Fruit fly (Drosophila melanogaster) whole organism, embryonic: ENCODE measurements around the gene LSm3.

Experiments
- ATbp ChIP-seq: fragments of 200-800 bp; sonication (Bioruptor generic); optimal IDR thresholded peaks from 2 replicates; lab custom pipeline; 2017; ENCODE audit warnings: missing biosample characterization, mild to moderate bottlenecking, missing genetic modification characterization, missing genetic modification reagents
- B-H2 ChIP-seq: fragments of 200-800 bp; sonication (Bioruptor generic); optimal IDR thresholded peaks from 2 replicates; lab custom pipeline; 2018; ENCODE audit warnings: missing biosample characterization, mild to moderate bottlenecking, missing genetic modification characterization
- CG11398 ChIP-seq: fragments of 200-800 bp; sonication (Bioruptor generic); optimal IDR thresholded peaks from 2 replicates; lab custom pipeline; 2016; ENCODE audit warnings: missing biosample characterization, missing genetic modification characterization
- CG11696 ChIP-seq: fragments of 200-800 bp; sonication (Bioruptor generic); IDR thresholded peaks from 2 replicates; pipeline ENCODE4 v1.3.6; 2022; ENCODE audit warnings: missing biosample characterization, missing genetic modification characterization
- CG12219 ChIP-seq: fragments of 200-800 bp; sonication (Bioruptor generic); optimal IDR thresholded peaks from 3 replicates; lab custom pipeline; 2018; ENCODE audit warnings: missing biosample characterization, mild to moderate bottlenecking, missing genetic modification characterization
- CG12659 ChIP-seq: fragments of 200-800 bp; sonication (Bioruptor generic); optimal IDR thresholded peaks from 3 replicates; lab custom pipeline; 2017; ENCODE audit warnings: mild to moderate bottlenecking, missing biosample characterization, missing genetic modification reagents, missing genetic modification characterization
- CG12769 ChIP-seq: fragments of 200-800 bp; sonication (Bioruptor generic); optimal IDR thresholded peaks from 2 replicates; lab custom pipeline; 2019; ENCODE audit warnings: missing biosample characterization, mild to moderate bottlenecking, missing genetic modification characterization, moderate library complexity
- CG13424 ChIP-seq: fragments of 200-800 bp; sonication (Bioruptor generic); optimal IDR thresholded peaks from 2 replicates; lab custom pipeline; 2019; ENCODE audit warnings: missing biosample characterization, mild to moderate bottlenecking, missing genetic modification characterization, moderate library complexity
- CG15073 ChIP-seq: fragments of 200-800 bp; sonication (Bioruptor generic); optimal IDR thresholded peaks from 2 replicates; lab custom pipeline; 2016; ENCODE audit warnings: missing biosample characterization, missing genetic modification characterization
- CG15269 ChIP-seq: fragments of 200-800 bp; sonication (Bioruptor generic); optimal IDR thresholded peaks from 2 replicates; lab custom pipeline; 2018; ENCODE audit warnings: missing biosample characterization, mild to moderate bottlenecking, missing genetic modification characterization, moderate library complexity
- CG16863 ChIP-seq: fragments of 200-800 bp; sonication (Bioruptor generic); optimal IDR thresholded peaks from 3 replicates; lab custom pipeline; 2016; ENCODE audit warnings: missing biosample characterization, missing genetic modification characterization
- CG17328 ChIP-seq: fragments of 200-800 bp; sonication (Bioruptor generic); IDR thresholded peaks from 2 replicates; pipeline ENCODE4 v1.3.6; 2022; ENCODE audit warnings: missing biosample characterization, missing genetic modification characterization
- CG17385 ChIP-seq: fragments of 200-800 bp; sonication (Bioruptor generic); optimal IDR thresholded peaks from 3 replicates; lab custom pipeline; 2018; ENCODE audit warnings: missing biosample characterization, mild to moderate bottlenecking, missing genetic modification characterization
- CG17912 ChIP-seq: fragments of 200-800 bp; sonication (Bioruptor generic); optimal IDR thresholded peaks from 2 replicates; lab custom pipeline; 2018; ENCODE audit warnings: missing biosample characterization, mild to moderate bottlenecking, missing genetic modification characterization
- CG18262 ChIP-seq: fragments of 200-800 bp; optimal IDR thresholded peaks from 3 replicates; lab custom pipeline; 2019; ENCODE audit warnings: missing biosample characterization, mild to moderate bottlenecking, missing genetic modification characterization, moderate library complexity
- CG2678 ChIP-seq: fragments of 200-800 bp; sonication (Bioruptor generic); optimal IDR thresholded peaks from 3 replicates; lab custom pipeline; 2019; ENCODE audit warnings: missing biosample characterization, mild to moderate bottlenecking, missing genetic modification characterization, moderate library complexity
- CG2712 ChIP-seq: fragments of 200-800 bp; optimal IDR thresholded peaks from 3 replicates; lab custom pipeline; 2019; ENCODE audit warnings: missing biosample characterization, mild to moderate bottlenecking, missing genetic modification characterization, moderate library complexity
- CG34376 ChIP-seq: fragments of 200-800 bp; sonication (Bioruptor generic); optimal IDR thresholded peaks from 2 replicates; lab custom pipeline; 2018; ENCODE audit warnings: missing biosample characterization, mild to moderate bottlenecking, missing genetic modification characterization
- CG34422 ChIP-seq: fragments of 200-800 bp; sonication (Bioruptor generic); IDR thresholded peaks from 3 replicates; pipeline ENCODE4 v1.3.6; 2022; ENCODE audit warnings: missing biosample characterization, missing genetic modification characterization
- CG3726 ChIP-seq: fragments of 200-800 bp; sonication (Bioruptor generic); IDR thresholded peaks from 3 replicates; pipeline ENCODE4, ENCODE4 v1.3.6; 2022; ENCODE audit warnings: missing biosample characterization, missing genetic modification characterization
- CG7786 ChIP-seq: fragments of 200-800 bp; sonication (Bioruptor generic); optimal IDR thresholded peaks from 2 replicates; lab custom pipeline; 2016; ENCODE audit warnings: missing biosample characterization, missing genetic modification characterization
- Camta ChIP-seq: fragments of 200-800 bp; sonication (Bioruptor generic); optimal IDR thresholded peaks from 2 replicates; lab custom pipeline; 2016; ENCODE audit warnings: missing biosample characterization, missing genetic modification characterization
- Chrac-16 ChIP-seq: fragments of 200-800 bp; sonication (Bioruptor generic); optimal IDR thresholded peaks from 3 replicates; lab custom pipeline; 2016; ENCODE audit warnings: missing biosample characterization, missing genetic modification characterization
- D19B ChIP-seq: fragments of 200-800 bp; sonication (Bioruptor generic); optimal IDR thresholded peaks from 2 replicates; lab custom pipeline; 2017; ENCODE audit warnings: missing biosample characterization, mild to moderate bottlenecking, missing genetic modification characterization
- Dip3 ChIP-seq: fragments of 200-800 bp; sonication (Bioruptor generic); optimal IDR thresholded peaks from 3 replicates; lab custom pipeline; 2016; ENCODE audit warnings: missing biosample characterization, missing genetic modification characterization
- E2f2 ChIP-seq: fragments of 200-800 bp; sonication (Bioruptor generic); IDR thresholded peaks from 2 replicates; pipeline ENCODE4 v1.3.6; 2022; ENCODE audit warnings: missing biosample characterization, missing genetic modification characterization
- HHEX ChIP-seq: fragments of 200-800 bp; sonication (Bioruptor generic); optimal IDR thresholded peaks from 3 replicates; lab custom pipeline; 2017; ENCODE audit warnings: missing biosample characterization, mild to moderate bottlenecking, missing genetic modification characterization, missing genetic modification reagents
- HLHmδ ChIP-seq: fragments of 200-800 bp; sonication (Bioruptor generic); optimal IDR thresholded peaks from 2 replicates; lab custom pipeline; 2018; ENCODE audit warnings: missing biosample characterization, mild to moderate bottlenecking, missing genetic modification characterization, moderate library complexity
- Hmr ChIP-seq: fragments of 200-800 bp; sonication (Bioruptor generic); optimal IDR thresholded peaks from 3 replicates; lab custom pipeline; 2017; ENCODE audit warnings: mild to moderate bottlenecking, missing biosample characterization, missing genetic modification reagents, missing genetic modification characterization
- Rfx ChIP-seq: fragments of 200-800 bp; sonication (Bioruptor generic); IDR thresholded peaks from 2 replicates; pipeline ENCODE4 v1.3.6; 2022; ENCODE audit warnings: missing biosample characterization, missing genetic modification characterization
- Ssrp ChIP-seq: fragments of 200-800 bp; sonication (Bioruptor generic); optimal IDR thresholded peaks from 2 replicates; lab custom pipeline; 2018; ENCODE audit warnings: missing biosample characterization, mild to moderate bottlenecking, missing genetic modification characterization, moderate library complexity
- Vsx1 ChIP-seq: fragments of 200-800 bp; sonication (Bioruptor generic); optimal IDR thresholded peaks from 2 replicates; lab custom pipeline; 2017; ENCODE audit warnings: missing biosample characterization, mild to moderate bottlenecking, missing genetic modification characterization, missing genetic modification reagents
- bab2 ChIP-seq: fragments of 200-800 bp; sonication (Bioruptor generic); optimal IDR thresholded peaks from 2 replicates; lab custom pipeline; 2016; ENCODE audit warnings: missing biosample characterization, missing genetic modification characterization
- dysf ChIP-seq: fragments of 200-800 bp; sonication (Bioruptor generic); IDR thresholded peaks from 3 replicates; pipeline ENCODE4 v1.3.6; 2022; ENCODE audit warnings: missing biosample characterization, missing genetic modification characterization
- fd96Cb ChIP-seq: fragments of 200-800 bp; sonication (Bioruptor generic); optimal IDR thresholded peaks from 2 replicates; lab custom pipeline; 2018; ENCODE audit warnings: missing biosample characterization, mild to moderate bottlenecking, missing genetic modification characterization, moderate library complexity
- hb ChIP-seq: fragments of 200-800 bp; sonication (Bioruptor generic); IDR thresholded peaks from 3 replicates; pipeline ENCODE4 v1.3.6; 2022; ENCODE audit warnings: missing biosample characterization, missing genetic modification characterization; ENCODE audit not compliant: partially characterized antibody
- lilli ChIP-seq: fragments of 200-800 bp; sonication (Bioruptor generic); optimal IDR thresholded peaks from 3 replicates; lab custom pipeline; 2016; ENCODE audit warnings: missing biosample characterization, missing genetic modification characterization
- lmd ChIP-seq: fragments of 200-800 bp; sonication (Bioruptor generic); IDR thresholded peaks from 2 replicates; pipeline ENCODE4 v1.3.6; 2022; ENCODE audit warnings: missing biosample characterization, missing genetic modification characterization
- mld ChIP-seq: fragments of 200-800 bp; sonication (Bioruptor generic); IDR thresholded peaks from 3 replicates; pipeline ENCODE4 v1.3.6; 2022; ENCODE audit warnings: missing biosample characterization, missing genetic modification characterization; ENCODE audit not compliant: partially characterized antibody
- pan ChIP-seq, 4 experiments: fragments of >200 bp in 3 of 4; fragments of 200-800 bp in 1 of 4; sonication (Bioruptor generic) in 1 of 4; optimal IDR thresholded peaks in 3 of 4; IDR thresholded peaks in 1 of 4; 2 replicates each; pipeline versions ENCODE4 v1.3.6 to Lab custom; 2017 to 2022; ENCODE audit warnings: missing biosample characterization in 2 of 4, missing genetic modification characterization in 2 of 4, mixed read lengths in 1 of 4
- pb ChIP-seq: fragments of 200-800 bp; sonication (Bioruptor generic); optimal IDR thresholded peaks from 3 replicates; lab custom pipeline; 2016; ENCODE audit warnings: missing biosample characterization, missing genetic modification characterization
- row ChIP-seq: fragments of 200-800 bp; sonication (Bioruptor generic); IDR thresholded peaks from 3 replicates; pipeline ENCODE4 v1.3.6; 2022; ENCODE audit warnings: missing biosample characterization, missing genetic modification characterization
- tio ChIP-seq: fragments of 200-800 bp; sonication (Bioruptor generic); optimal IDR thresholded peaks from 2 replicates; lab custom pipeline; 2017; ENCODE audit warnings: missing biosample characterization, missing genetic modification characterization, inconsistent platforms
- tll ChIP-seq, 2 experiments: fragments of 200-800 bp in 1 of 2; fragments of >200 bp in 1 of 2; sonication (Bioruptor generic) in 1 of 2; optimal IDR thresholded peaks; 2 replicates each; lab custom pipeline; 2017 to 2019; ENCODE audit warnings: missing biosample characterization in 2 of 2, missing genetic modification characterization in 2 of 2, mild to moderate bottlenecking in 1 of 2, moderate library complexity in 1 of 2
- tna ChIP-seq: fragments of 200-800 bp; sonication (Bioruptor generic); IDR thresholded peaks from 2 replicates; pipeline ENCODE4 v1.3.6; 2022; ENCODE audit warnings: missing biosample characterization, missing genetic modification characterization; ENCODE audit not compliant: partially characterized antibody
- tx ChIP-seq: fragments of 200-800 bp; sonication (Bioruptor generic); optimal IDR thresholded peaks from 2 replicates; lab custom pipeline; 2016; ENCODE audit warnings: missing biosample characterization, missing genetic modification characterization
- unpg ChIP-seq: fragments of 200-800 bp; sonication (Bioruptor generic); optimal IDR thresholded peaks from 3 replicates; lab custom pipeline; 2018; ENCODE audit warnings: missing biosample characterization, mild to moderate bottlenecking, missing genetic modification characterization, moderate library complexity

The LSm3 gene

dm6 chr3R:24025715-24026467 lies 29.8 kb downstream of the LSm3 start (continued):
- no peak for TF ChIP-seq HLHmδ (GFP tag; lab: Kevin White, UChicago)
- TF ChIP-seq lmd, result peak; percentile 47
- TF ChIP-seq Vsx1 (GFP tag; lab: Kevin White, UChicago), result no peak
- no peak for TF ChIP-seq Dip3 (GFP tag; lab: Kevin White, UChicago)
- peak; percentile 28 for TF ChIP-seq CG15269 (tag; lab: Kevin White, UChicago)
- peak; percentile 18 for TF ChIP-seq Chrac-16 (GFP tag; lab: Kevin White, UChicago)
- peak; percentile 51; the same call in 2 of the 3 replicates for TF ChIP-seq row
- peak; percentile 62 for TF ChIP-seq CG2678 (tag; lab: Kevin White, UChicago)
- peak; percentile 23 for TF ChIP-seq CG7786
- TF ChIP-seq HHEX, result peak; percentile 10
- peak; percentile 6 for TF ChIP-seq tx (GFP tag; lab: Kevin White, UChicago)
- peak; percentile 39 for TF ChIP-seq fd96Cb (tag; lab: Kevin White, UChicago)
- no peak for TF ChIP-seq CG15073 (GFP tag; lab: Kevin White, UChicago)
- 0 out of 3 replicates have a peak, but pooled peaks have one; percentile 15 for TF ChIP-seq CG34422 (GFP tag; lab: Robert Waterston, UW)
- peak; percentile 65 for TF ChIP-seq CG2712
- peak; percentile 55 for TF ChIP-seq D19B
- TF ChIP-seq CG17385 (GFP tag; lab: Kevin White, UChicago), result peak; percentile 2
- 0 out of 3 replicates have a peak, but pooled peaks have one; percentile 22 for TF ChIP-seq mld (GFP tag; lab: Robert Waterston, UW)
- peak; percentile 13 for TF ChIP-seq CG12659 (GFP tag; lab: Kevin White, UChicago)
- TF ChIP-seq lilli (GFP tag; lab: Kevin White, UChicago), result peak; percentile 42
- peak; percentile 44 for TF ChIP-seq CG16863
- peak; percentile 29 for TF ChIP-seq Ssrp (tag; lab: Kevin White, UChicago)
- TF ChIP-seq dysf (GFP tag; lab: Robert Waterston, UW), result peak; percentile 59; the same call in 2 of the 3 replicates
- no peak for TF ChIP-seq tll (GFP tag; optimal IDR thresholded peaks at IDR 0.05; lab: Kevin White, UChicago)
- peak; percentile 36 for TF ChIP-seq CG12769 (tag; lab: Kevin White, UChicago)
- TF ChIP-seq E2f2 (GFP tag; lab: Robert Waterston, UW), result 0 out of 2 replicates have a peak, but pooled peaks have one; percentile 21
- no peak for TF ChIP-seq CG11398
- no peak for TF ChIP-seq pan (optimal IDR thresholded peaks at IDR 0.05; lab: Kevin White, UChicago)
- TF ChIP-seq pan (GFP tag; optimal IDR thresholded peaks at IDR 0.05 in 1 of 2, IDR thresholded peaks at IDR 0.05 in 1 of 2), result peak in 1 of 2 experiments; percentile 62
- peak; percentile 43 for TF ChIP-seq CG13424 (tag; lab: Kevin White, UChicago)
- peak; percentile 7 for TF ChIP-seq ATbp (GFP tag; lab: Kevin White, UChicago)
- TF ChIP-seq CG17328, result no peak
- TF ChIP-seq CG11696 (GFP tag; lab: Robert Waterston, UW), result 0 out of 2 replicates have a peak, but pooled peaks have one; percentile 15
- peak; percentile 54 for TF ChIP-seq Rfx
- TF ChIP-seq tna (GFP tag; lab: Robert Waterston, UW), result no peak
- TF ChIP-seq CG3726, result no peak
- TF ChIP-seq tio (GFP tag; lab: Kevin White, UChicago), result peak; percentile 6
- no peak for TF ChIP-seq bab2 (GFP tag; lab: Kevin White, UChicago)
- TF ChIP-seq pb (GFP tag; lab: Kevin White, UChicago), result no peak
- peak; percentile 13 for TF ChIP-seq CG12219 (GFP tag; lab: Kevin White, UChicago)
- peak; percentile 5 for TF ChIP-seq unpg (GFP tag; lab: Kevin White, UChicago)
- no peak for TF ChIP-seq Hmr
- TF ChIP-seq hb (GFP tag; lab: Robert Waterston, UW), result no peak
- no peak for TF ChIP-seq B-H2 (GFP tag; lab: Kevin White, UChicago)
- peak; percentile 52 for TF ChIP-seq CG18262 (tag; lab: Kevin White, UChicago)
- TF ChIP-seq CG34376 (GFP tag; lab: Kevin White, UChicago), result no peak
- no peak for TF ChIP-seq CG17912 (GFP tag; lab: Kevin White, UChicago)
- peak; percentile 35 for TF ChIP-seq Camta
